Fruit fly (Drosophila melanogaster) whole organism: ENCODE data around the gene CG2854.

Experiments
- CG8478 ChIP-seq: fragments of >200 bp; optimal IDR thresholded peaks from 2 replicates; lab custom pipeline; 2018; ENCODE audit warnings: inconsistent platforms
- Dll ChIP-seq: fragments of >200 bp; optimal IDR thresholded peaks from 2 replicates; lab custom pipeline; 2017
- EcR ChIP-seq, 2 experiments: fragments of >200 bp; optimal IDR thresholded peaks; 2 replicates each; lab custom pipeline; 2017; ENCODE audit warnings: missing biosample characterization in 2 of 2, missing genetic modification characterization in 2 of 2, missing genetic modification reagents in 2 of 2
- pan ChIP-seq: fragments of >200 bp; optimal IDR thresholded peaks from 2 replicates; lab custom pipeline; 2017
- psq ChIP-seq: fragments of >200 bp; optimal IDR thresholded peaks from 2 replicates; lab custom pipeline; 2017
- usp ChIP-seq: fragments of >200 bp; optimal IDR thresholded peaks from 2 replicates; lab custom pipeline; 2017; ENCODE audit warnings: missing biosample characterization, missing genetic modification characterization, mixed read lengths

CG2854 gene

dm6 chrX:2304514-2305235 is 22.3 kb upstream of the CG2854 start:
- TF ChIP-seq psq (lab: Kevin White, UChicago) (no peak), pan (no peak), Dll (lab: Kevin White, UChicago) (no peak), usp (GFP tag; lab: Kevin White, UChicago) (no peak), CG8478 (lab: Kevin White, UChicago) (no peak), EcR (GFP tag; optimal IDR thresholded peaks at IDR 0.05; lab: Kevin White, UChicago) (no peak)

DNA sequence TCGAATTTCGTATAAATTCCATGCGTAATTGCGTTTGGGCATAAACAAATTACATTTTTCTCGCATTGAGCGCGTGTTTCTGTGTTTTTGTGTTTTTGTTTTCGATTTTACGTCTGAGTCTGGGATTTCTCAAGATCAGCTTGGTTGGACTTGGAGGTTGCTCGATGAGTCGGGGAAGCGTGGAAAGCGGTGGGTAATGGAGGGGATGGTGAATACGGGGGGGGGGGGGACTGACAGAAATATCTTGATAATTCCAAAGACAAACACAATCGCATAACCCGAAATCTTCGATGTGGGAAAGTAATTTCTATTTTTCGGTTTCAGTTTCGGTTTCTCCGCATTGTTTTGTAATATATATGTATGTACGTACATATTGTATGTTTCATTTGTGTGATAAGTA is 21.6 kb upstream of the CG2854 start:
- TF ChIP-seq Dll (lab: Kevin White, UChicago), result no peak
- TF ChIP-seq pan, result no peak
- TF ChIP-seq EcR (GFP tag; optimal IDR thresholded peaks at IDR 0.05; lab: Kevin White, UChicago), result no peak
- no peak for TF ChIP-seq usp (GFP tag; lab: Kevin White, UChicago)
- TF ChIP-seq psq (lab: Kevin White, UChicago), result no peak

DNA sequence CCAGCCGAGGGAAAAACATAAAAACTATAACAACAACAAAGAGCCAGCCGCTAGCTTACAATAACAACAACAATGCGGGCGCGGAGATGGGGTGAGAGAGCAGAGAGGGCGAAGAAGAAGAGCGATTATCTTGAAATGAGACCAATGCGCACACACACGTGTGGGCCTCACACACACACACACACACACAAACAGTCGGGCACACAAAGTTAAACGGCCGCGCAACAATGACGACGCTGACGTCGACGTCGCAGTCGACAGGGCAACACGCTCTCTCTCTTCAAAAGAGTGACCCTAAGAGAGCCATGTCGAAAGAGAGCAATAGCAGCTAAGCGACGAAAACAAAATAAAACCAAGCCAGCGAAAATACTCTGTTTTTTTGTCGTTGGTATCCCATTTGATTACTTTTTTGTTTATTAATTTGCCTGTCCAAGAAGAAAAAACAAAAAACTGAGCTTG is 21.1 kb upstream of the CG2854 start:
- TF ChIP-seq Dll (lab: Kevin White, UChicago), result peak; percentile 54
- no peak for TF ChIP-seq EcR (GFP tag; optimal IDR thresholded peaks at IDR 0.05; lab: Kevin White, UChicago)

dm6 chrX:2306307-2306706 is 20.6 kb upstream of the CG2854 start:
- TF ChIP-seq psq (lab: Kevin White, UChicago) (no peak), usp (GFP tag; lab: Kevin White, UChicago) (no peak), pan (no peak), Dll (lab: Kevin White, UChicago) (peak; percentile 24), EcR (GFP tag; optimal IDR thresholded peaks at IDR 0.05; lab: Kevin White, UChicago) (no peak), CG8478 (lab: Kevin White, UChicago) (no peak)

dm6 chrX:2306760-2307159 is 20.2 kb upstream of the CG2854 start:
- TF ChIP-seq psq (lab: Kevin White, UChicago) (no peak), CG8478 (lab: Kevin White, UChicago) (no peak), usp (GFP tag; lab: Kevin White, UChicago) (no peak), Dll (lab: Kevin White, UChicago) (no peak), pan (no peak), EcR (GFP tag; optimal IDR thresholded peaks at IDR 0.05; lab: Kevin White, UChicago) (no peak)

- TF ChIP-seq pan, result no peak
- no peak for TF ChIP-seq Dll (lab: Kevin White, UChicago)
- TF ChIP-seq CG8478 (lab: Kevin White, UChicago), result no peak
- TF ChIP-seq usp (GFP tag; lab: Kevin White, UChicago), result no peak
- TF ChIP-seq psq (lab: Kevin White, UChicago), result no peak
- TF ChIP-seq EcR (GFP tag; optimal IDR thresholded peaks at IDR 0.05; lab: Kevin White, UChicago), result no peak
Measured at dm6 chrX:2307564-2307963, 19.4 kb upstream of the CG2854 start.

DNA sequence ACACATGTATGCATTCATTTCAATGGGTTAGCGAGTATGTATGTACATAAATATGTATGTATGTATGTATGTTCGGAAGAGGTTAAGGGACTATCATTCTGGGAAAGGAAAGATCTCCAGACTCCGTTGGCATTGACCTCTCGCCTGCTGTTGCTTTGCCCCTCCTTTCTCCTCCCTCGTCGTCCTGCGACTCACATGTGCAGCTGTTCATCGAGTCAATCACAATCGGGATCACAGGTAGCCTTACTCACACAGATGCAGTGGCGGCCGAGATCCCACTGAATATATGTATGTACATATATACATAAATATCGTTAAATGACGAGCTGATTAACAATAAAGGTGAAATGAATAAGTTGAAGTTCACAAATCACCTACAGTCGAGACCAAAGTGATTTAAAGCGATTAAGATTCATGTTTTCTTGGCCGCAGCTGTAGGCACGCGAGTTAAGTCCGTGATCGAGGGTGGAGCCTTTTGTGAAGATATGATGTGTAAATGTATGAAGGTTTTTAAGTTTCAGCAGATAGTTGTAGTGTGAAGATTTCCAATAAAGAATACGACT is 18.4 kb upstream of the CG2854 start:
- TF ChIP-seq CG8478 (lab: Kevin White, UChicago), result no peak
- no peak for TF ChIP-seq Dll (lab: Kevin White, UChicago)
- TF ChIP-seq usp (GFP tag; lab: Kevin White, UChicago), result no peak
- TF ChIP-seq psq (lab: Kevin White, UChicago), result no peak
- no peak for TF ChIP-seq pan

DNA sequence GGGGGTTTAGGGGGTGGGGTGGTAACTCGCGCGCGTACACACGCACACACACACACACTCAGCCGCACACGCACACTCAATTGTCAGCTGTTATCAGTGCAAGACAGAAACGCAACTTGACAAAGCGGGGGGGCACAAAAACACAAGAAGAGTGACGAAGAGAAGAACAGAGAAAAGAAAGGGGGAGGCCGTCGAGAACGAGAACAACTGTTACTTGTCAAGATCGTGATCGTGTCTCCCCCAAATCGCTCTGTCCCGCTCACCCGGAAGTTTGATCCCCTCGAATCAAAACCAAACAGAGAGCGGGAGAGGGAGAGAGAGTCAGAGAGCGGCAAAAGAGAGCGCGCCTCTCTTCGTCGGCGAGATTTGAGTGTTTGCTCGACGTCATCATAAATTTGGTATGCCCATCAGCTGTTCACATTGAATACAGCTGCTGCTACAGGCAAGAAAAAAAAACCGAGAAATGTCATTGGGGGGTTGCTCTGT is 9.5 kb upstream of the CG2854 start:
- TF ChIP-seq psq (lab: Kevin White, UChicago) (no peak), pan (no peak), Dll (lab: Kevin White, UChicago) (peak; percentile 95), usp (GFP tag; lab: Kevin White, UChicago) (no peak), CG8478 (lab: Kevin White, UChicago) (no peak), EcR (GFP tag; optimal IDR thresholded peaks at IDR 0.05; lab: Kevin White, UChicago) (no peak)

DNA sequence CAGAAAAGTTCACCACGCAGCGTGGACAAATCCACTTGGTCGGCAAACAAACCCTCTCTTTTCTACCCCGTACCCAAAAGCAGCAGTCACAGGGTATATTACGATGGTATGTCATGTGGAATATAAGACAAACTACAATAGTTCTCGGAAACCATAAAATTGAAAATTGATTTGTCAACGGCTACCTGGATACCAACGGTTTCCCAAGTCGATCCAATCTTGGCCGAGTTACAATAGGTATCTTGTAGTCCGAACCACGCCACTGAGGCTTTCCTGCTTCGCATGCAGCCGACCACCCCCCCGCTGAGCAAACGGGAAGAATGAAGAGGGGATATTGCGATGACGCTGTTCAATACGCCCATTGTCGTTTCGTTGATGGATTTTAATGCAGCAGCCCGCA is 8.6 kb upstream of the CG2854 start:
- TF ChIP-seq pan, result peak; percentile 87
- TF ChIP-seq Dll (lab: Kevin White, UChicago), result no peak

dm6 chrX:2319783-2320182 is 7.1 kb upstream of the CG2854 start:
- TF ChIP-seq psq (lab: Kevin White, UChicago) (no peak), Dll (lab: Kevin White, UChicago) (no peak), usp (GFP tag; lab: Kevin White, UChicago) (no peak), CG8478 (lab: Kevin White, UChicago) (no peak), EcR (GFP tag; optimal IDR thresholded peaks at IDR 0.05; lab: Kevin White, UChicago) (no peak), pan (no peak)

dm6 chrX:2320892-2321291 is 6.0 kb upstream of the CG2854 start:
- no peak for TF ChIP-seq pan
- TF ChIP-seq CG8478 (lab: Kevin White, UChicago), result no peak

DNA sequence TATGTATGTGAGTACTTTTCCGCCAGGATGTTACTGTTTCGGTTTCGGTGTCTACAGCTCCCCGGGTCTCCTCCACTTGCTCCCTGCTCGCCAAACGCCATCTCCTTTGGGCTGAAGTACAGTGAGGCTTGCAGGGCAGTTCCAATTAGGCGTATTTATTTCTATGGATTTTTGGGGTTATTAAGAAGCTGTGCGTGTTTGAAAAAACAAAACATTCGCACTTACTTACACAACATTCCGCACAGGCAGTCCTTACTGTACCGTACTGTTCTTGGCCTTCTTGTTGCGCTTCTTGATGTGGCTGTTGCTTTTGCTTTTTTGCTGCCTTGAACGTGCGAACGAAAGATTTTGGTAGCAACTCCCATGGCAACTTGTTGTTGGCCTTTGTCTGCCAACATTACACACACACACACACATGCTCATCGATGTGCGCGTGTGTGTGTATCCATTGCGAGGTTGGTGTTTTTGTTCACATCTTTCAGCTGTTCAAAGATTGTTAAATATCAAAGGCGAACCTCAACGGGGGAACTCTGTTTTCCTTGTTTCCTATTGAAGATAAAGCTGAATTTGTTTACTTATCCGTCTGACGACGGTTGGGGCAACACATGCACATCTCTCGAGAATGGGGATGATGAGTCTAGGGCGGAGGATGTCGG is 4.9 kb upstream of the CG2854 start:
- TF ChIP-seq usp (GFP tag; lab: Kevin White, UChicago) (no peak), EcR (GFP tag; optimal IDR thresholded peaks at IDR 0.05; lab: Kevin White, UChicago) (no peak), Dll (lab: Kevin White, UChicago) (no peak), pan (no peak), psq (lab: Kevin White, UChicago) (no peak), CG8478 (lab: Kevin White, UChicago) (no peak)
